Worm (Caenorhabditis elegans) whole organism, late embryonic: ENCODE results near the gene srx-131.

Experiments
- ama-1 ChIP-seq: fragments of 150-350 bp; optimal IDR thresholded peaks from 2 replicates; lab custom pipeline; 2014
- ceh-31 ChIP-seq: sonication (generic microtip); optimal IDR thresholded peaks from 2 replicates; lab custom pipeline; 2016; ENCODE audit warnings: missing genetic modification characterization, missing compliant biosample characterization
- pha-4 ChIP-seq: fragments of 150-350 bp; optimal IDR thresholded peaks from 2 replicates; lab custom pipeline; 2018; ENCODE audit warnings: missing biosample characterization, missing genetic modification reagents, missing genetic modification characterization
- unc-86 ChIP-seq: sonication (generic microtip); optimal IDR thresholded peaks from 2 replicates; lab custom pipeline; 2016; ENCODE audit warnings: missing genetic modification characterization, missing compliant biosample characterization

- TF ChIP-seq unc-86 (tag; lab: Kevin White, UChicago) (no peak), ama-1 (lab: Kevin White, UChicago) (no peak), pha-4 (tag; lab: Kevin White, UChicago) (no peak), ceh-31 (tag; lab: Kevin White, UChicago) (no peak)
These were observed 3.1 kb downstream of the srx-131 start, which contains the start of gene srx-133 for ce11 chrV:13848379-13848778.
